Worm (Caenorhabditis elegans) whole organism, L3 larva: ENCODE data around the gene drap-1.

Experiments
- R02D3.7 ChIP-seq: fragments of 150-350 bp; optimal IDR thresholded peaks from 2 replicates; lab custom pipeline; 2014; ENCODE audit warnings: missing biosample characterization, missing genetic modification characterization
- ZK546.5 ChIP-seq: sonication (generic microtip); optimal IDR thresholded peaks from 2 replicates; lab custom pipeline; 2017; ENCODE audit warnings: missing biosample characterization, missing genetic modification characterization
- aly-2 ChIP-seq: fragments of 150-350 bp; optimal IDR thresholded peaks from 2 replicates; lab custom pipeline; 2014; ENCODE audit warnings: missing biosample characterization, missing genetic modification characterization
- ama-1 ChIP-seq: fragments of 150-350 bp; optimal IDR thresholded peaks from 2 replicates; lab custom pipeline; 2018
- ceh-16 ChIP-seq: sonication (generic microtip); optimal IDR thresholded peaks from 2 replicates; lab custom pipeline; 2017; ENCODE audit warnings: missing biosample characterization, missing genetic modification characterization
- ceh-28 ChIP-seq: fragments of 150-350 bp; optimal IDR thresholded peaks from 2 replicates; lab custom pipeline; 2014; ENCODE audit warnings: missing biosample characterization, missing genetic modification reagents, missing genetic modification characterization
- ceh-82 ChIP-seq: fragments of 150-350 bp; optimal IDR thresholded peaks from 2 replicates; lab custom pipeline; 2014; ENCODE audit warnings: missing biosample characterization, missing genetic modification characterization
- ceh-9 ChIP-seq: sonication (generic microtip); optimal IDR thresholded peaks from 2 replicates; lab custom pipeline; 2018; ENCODE audit warnings: missing biosample characterization, missing genetic modification characterization
- daf-12 ChIP-seq: fragments of 150-350 bp; optimal IDR thresholded peaks from 2 replicates; lab custom pipeline; 2014; ENCODE audit warnings: missing biosample characterization, missing genetic modification reagents, missing genetic modification characterization
- egl-27 ChIP-seq: sonication (generic microtip); optimal IDR thresholded peaks from 4 replicates; lab custom pipeline; 2017; ENCODE audit warnings: missing biosample characterization, missing genetic modification reagents, missing genetic modification characterization
- egl-5 ChIP-seq: fragments of 150-350 bp; optimal IDR thresholded peaks from 2 replicates; lab custom pipeline; 2017; ENCODE audit warnings: missing biosample characterization, missing genetic modification reagents, missing genetic modification characterization, inconsistent platforms
- elt-1 ChIP-seq: fragments of 150-350 bp; optimal IDR thresholded peaks from 2 replicates; lab custom pipeline; 2014; ENCODE audit warnings: missing biosample characterization, missing genetic modification characterization
- elt-2 ChIP-seq: sonication (generic microtip); optimal IDR thresholded peaks from 2 replicates; lab custom pipeline; 2016; ENCODE audit warnings: missing genetic modification reagents, mild to moderate bottlenecking, missing genetic modification characterization, missing compliant biosample characterization
- elt-3 ChIP-seq, 3 experiments: fragments of 150-350 bp in 1 of 3; sonication (generic microtip) in 2 of 3; optimal IDR thresholded peaks; 2 replicates in 2 of 3; 4 replicates in 1 of 3; lab custom pipeline; 2014 to 2017; ENCODE audit warnings: missing biosample characterization in 3 of 3, missing genetic modification characterization in 3 of 3
- eor-1 ChIP-seq, 2 experiments: fragments of 150-350 bp; optimal IDR thresholded peaks; 2 replicates each; lab custom pipeline; 2014 to 2018; ENCODE audit warnings: missing biosample characterization in 2 of 2, missing genetic modification characterization in 2 of 2
- fkh-10 ChIP-seq: sonication (generic microtip); optimal IDR thresholded peaks from 2 replicates; lab custom pipeline; 2017; ENCODE audit warnings: missing biosample characterization, missing genetic modification reagents, missing genetic modification characterization
- fkh-2 ChIP-seq: fragments of 150-350 bp; optimal IDR thresholded peaks from 2 replicates; lab custom pipeline; 2014; ENCODE audit warnings: missing biosample characterization, missing genetic modification reagents, missing genetic modification characterization
- fos-1 ChIP-seq: fragments of 150-350 bp; optimal IDR thresholded peaks from 2 replicates; lab custom pipeline; 2014; ENCODE audit warnings: missing biosample characterization, missing genetic modification characterization
- hmg-11 ChIP-seq: sonication (generic microtip); optimal IDR thresholded peaks from 2 replicates; lab custom pipeline; 2016; ENCODE audit warnings: missing genetic modification characterization, missing compliant biosample characterization
- jun-1 ChIP-seq: fragments of 150-350 bp; optimal IDR thresholded peaks from 2 replicates; lab custom pipeline; 2014; ENCODE audit warnings: missing biosample characterization, missing genetic modification reagents, missing genetic modification characterization
- lin-15B ChIP-seq: fragments of 150-350 bp; optimal IDR thresholded peaks from 2 replicates; lab custom pipeline; 2014; ENCODE audit warnings: missing biosample characterization, missing genetic modification characterization
- lin-39 ChIP-seq: fragments of 150-350 bp; optimal IDR thresholded peaks from 2 replicates; lab custom pipeline; 2018; ENCODE audit warnings: missing biosample characterization, missing genetic modification reagents, missing genetic modification characterization
- lsy-12 ChIP-seq: sonication (generic microtip); optimal IDR thresholded peaks from 2 replicates; lab custom pipeline; 2016; ENCODE audit warnings: mild to moderate bottlenecking, missing genetic modification characterization, missing compliant biosample characterization
- mdl-1 ChIP-seq: fragments of 150-350 bp; optimal IDR thresholded peaks from 2 replicates; lab custom pipeline; 2014; ENCODE audit warnings: missing biosample characterization, missing genetic modification characterization
- mml-1 ChIP-seq: fragments of 150-350 bp; sonication (generic microtip); optimal IDR thresholded peaks from 3 replicates; lab custom pipeline; 2014; ENCODE audit warnings: missing biosample characterization, missing genetic modification characterization
- nfya-1 ChIP-seq: sonication (generic microtip); optimal IDR thresholded peaks from 2 replicates; lab custom pipeline; 2017; ENCODE audit warnings: missing genetic modification characterization, mild to moderate bottlenecking, missing compliant biosample characterization, antibody characterized with exemption, moderate library complexity; ENCODE audit not compliant: insufficient read depth
- nhr-11 ChIP-seq: fragments of 150-350 bp; optimal IDR thresholded peaks from 2 replicates; lab custom pipeline; 2014; ENCODE audit warnings: missing biosample characterization, missing genetic modification characterization
- nhr-12 ChIP-seq: fragments of 150-350 bp; optimal IDR thresholded peaks from 2 replicates; lab custom pipeline; 2014; ENCODE audit warnings: missing biosample characterization, missing genetic modification characterization
- nhr-23 ChIP-seq: fragments of 150-350 bp; optimal IDR thresholded peaks from 2 replicates; lab custom pipeline; 2014; ENCODE audit warnings: missing biosample characterization, missing genetic modification reagents, missing genetic modification characterization
- nhr-237 ChIP-seq: fragments of 150-350 bp; optimal IDR thresholded peaks from 2 replicates; lab custom pipeline; 2014; ENCODE audit warnings: missing biosample characterization, missing genetic modification characterization
- nhr-25 ChIP-seq: sonication (generic microtip); optimal IDR thresholded peaks from 2 replicates; lab custom pipeline; 2017; ENCODE audit warnings: missing biosample characterization, missing genetic modification characterization
- nhr-28 ChIP-seq: fragments of 150-350 bp; optimal IDR thresholded peaks from 2 replicates; lab custom pipeline; 2014; ENCODE audit warnings: missing biosample characterization, missing genetic modification characterization
- nhr-43 ChIP-seq: sonication (generic microtip); optimal IDR thresholded peaks from 2 replicates; lab custom pipeline; 2016; ENCODE audit warnings: mild to moderate bottlenecking, missing genetic modification characterization, missing compliant biosample characterization; ENCODE audit not compliant: poor library complexity, severe bottlenecking
- nhr-67 ChIP-seq: fragments of 150-350 bp; optimal IDR thresholded peaks from 2 replicates; lab custom pipeline; 2014; ENCODE audit warnings: missing biosample characterization, missing genetic modification characterization
- nhr-76 ChIP-seq: fragments of 150-350 bp; sonication (generic microtip); optimal IDR thresholded peaks from 5 replicates; lab custom pipeline; 2014; ENCODE audit warnings: missing biosample characterization, missing genetic modification characterization
- nhr-77 ChIP-seq: fragments of 150-350 bp; optimal IDR thresholded peaks from 2 replicates; lab custom pipeline; 2014; ENCODE audit warnings: missing biosample characterization, missing genetic modification characterization
- pha-4 ChIP-seq: fragments of 150-350 bp; optimal IDR thresholded peaks from 2 replicates; lab custom pipeline; 2014; ENCODE audit warnings: missing biosample characterization, missing genetic modification reagents, missing genetic modification characterization
- pqm-1 ChIP-seq: fragments of 150-350 bp; optimal IDR thresholded peaks from 2 replicates; lab custom pipeline; 2017; ENCODE audit warnings: missing biosample characterization, missing genetic modification characterization, inconsistent platforms
- sea-2 ChIP-seq: fragments of 150-350 bp; sonication (generic microtip); optimal IDR thresholded peaks from 4 replicates; lab custom pipeline; 2014; ENCODE audit warnings: missing biosample characterization, missing genetic modification reagents, missing genetic modification characterization
- skn-1 ChIP-seq: fragments of 150-350 bp; optimal IDR thresholded peaks from 2 replicates; lab custom pipeline; 2014; ENCODE audit warnings: missing biosample characterization, missing genetic modification characterization
- snpc-4 ChIP-seq: fragments of 150-350 bp; optimal IDR thresholded peaks from 2 replicates; lab custom pipeline; 2014; ENCODE audit warnings: missing biosample characterization, missing genetic modification characterization
- tbx-2 ChIP-seq: sonication (generic microtip); optimal IDR thresholded peaks from 2 replicates; lab custom pipeline; 2016; ENCODE audit warnings: mild to moderate bottlenecking, missing genetic modification characterization, missing compliant biosample characterization
- unc-39 ChIP-seq: sonication (generic microtip); optimal IDR thresholded peaks from 4 replicates; lab custom pipeline; 2017; ENCODE audit warnings: missing biosample characterization, missing genetic modification characterization
- unc-62 ChIP-seq: fragments of 150-350 bp; sonication (generic microtip); optimal IDR thresholded peaks from 4 replicates; lab custom pipeline; 2014; ENCODE audit warnings: missing biosample characterization, missing genetic modification reagents, missing genetic modification characterization
- zag-1 ChIP-seq: fragments of 150-350 bp; optimal IDR thresholded peaks from 2 replicates; lab custom pipeline; 2014; ENCODE audit warnings: missing biosample characterization, missing genetic modification characterization
- ztf-11 ChIP-seq: fragments of 150-350 bp; optimal IDR thresholded peaks from 2 replicates; lab custom pipeline; 2014; ENCODE audit warnings: missing biosample characterization, missing genetic modification characterization
- ztf-4 ChIP-seq: fragments of 150-350 bp; optimal IDR thresholded peaks from 2 replicates; lab custom pipeline; 2014; ENCODE audit warnings: missing biosample characterization, missing genetic modification characterization

The drap-1 gene

DNA sequence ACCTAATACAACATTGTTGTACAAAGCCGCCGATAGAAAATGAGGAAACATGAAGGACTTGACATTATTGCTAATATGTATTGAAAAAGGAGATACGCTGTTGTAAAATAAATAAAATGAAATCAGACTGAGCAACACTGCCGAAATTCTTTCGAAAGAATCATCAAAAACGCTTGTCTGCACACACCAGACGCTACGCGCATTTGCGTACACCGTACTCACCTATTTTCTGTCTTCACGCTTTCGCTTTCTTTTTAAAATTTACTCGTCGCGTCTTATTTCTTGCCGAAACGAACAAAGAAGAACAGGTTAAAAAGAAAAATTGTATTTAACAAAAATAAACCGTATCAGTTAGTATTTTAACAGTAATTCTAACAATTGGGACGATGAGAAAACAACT, 39.2 kb upstream of the drap-1 start:
- TF ChIP-seq nhr-237 (no peak), ztf-11 (tag; lab: Kevin White, UChicago) (no peak), ztf-4 (tag; lab: Kevin White, UChicago) (no peak), elt-3 (tag; optimal IDR thresholded peaks at IDR 0.05; lab: Kevin White, UChicago) (no peak), nfya-1 (tag; lab: Kevin White, UChicago) (no peak), snpc-4 (peak; percentile 18), ZK546.5 (tag; lab: Kevin White, UChicago) (no peak), sea-2 (no peak), aly-2 (tag; lab: Kevin White, UChicago) (no peak), nhr-23 (tag; lab: Kevin White, UChicago) (peak; percentile 41), mdl-1 (no peak), nhr-43 (tag; lab: Kevin White, UChicago) (no peak), pqm-1 (no peak), ceh-82 (tag; lab: Kevin White, UChicago) (no peak), nhr-25 (tag; lab: Kevin White, UChicago) (peak; percentile 51), egl-27 (tag; lab: Kevin White, UChicago) (no peak), unc-39 (tag; lab: Kevin White, UChicago) (no peak), lin-39 (tag; lab: Kevin White, UChicago) (no peak), ceh-9 (tag; lab: Kevin White, UChicago) (no peak), egl-5 (no peak), tbx-2 (tag; lab: Kevin White, UChicago) (no peak), lin-15B (tag; lab: Kevin White, UChicago) (peak; percentile 41), skn-1 (tag; lab: Kevin White, UChicago) (peak; percentile 22), nhr-77 (tag; lab: Kevin White, UChicago) (no peak), mml-1 (tag; lab: Kevin White, UChicago) (no peak), ceh-16 (no peak), zag-1 (no peak), pha-4 (peak; percentile 57), jun-1 (no peak), hmg-11 (tag; lab: Kevin White, UChicago) (peak; percentile 72), ama-1 (lab: Kevin White, UChicago) (no peak), elt-2 (peak; percentile 11), fos-1 (no peak), eor-1 (tag; optimal IDR thresholded peaks at IDR 0.05; lab: Kevin White, UChicago) (no peak), fkh-10 (GFP tag; lab: Kevin White, UChicago) (no peak), lsy-12 (peak; percentile 15)

DNA sequence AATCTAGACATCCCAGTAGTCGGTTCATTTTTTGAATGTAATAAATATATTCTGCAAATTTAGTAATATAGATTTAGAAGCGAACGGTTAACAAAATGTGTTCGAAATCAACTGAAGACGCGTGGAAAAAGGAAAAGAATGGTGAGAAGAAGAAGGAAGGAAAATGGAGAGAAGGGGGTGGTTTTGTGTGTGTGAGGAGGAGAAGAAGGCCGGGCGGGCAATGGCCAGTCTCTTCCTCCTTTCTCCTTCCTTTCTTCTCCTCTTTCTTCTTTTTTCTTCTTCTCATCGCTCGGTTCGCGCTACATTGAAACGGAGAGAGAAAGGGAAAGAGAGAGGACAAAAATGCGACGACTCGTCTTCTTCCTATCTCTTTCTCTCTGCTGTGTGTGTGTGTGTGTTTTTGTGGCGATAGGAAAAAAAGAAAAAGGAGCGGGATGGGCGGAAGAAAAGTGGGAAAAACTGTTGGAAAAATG, 37.8 kb upstream of the drap-1 start, which contains the start of gene ztf-9:
Gene ztf-9, minus strand, starts transcription at position 51 of the 473 bp plus-strand sequence.
- no peak for TF ChIP-seq nhr-43 (tag; lab: Kevin White, UChicago)
- no peak for TF ChIP-seq elt-1
- TF ChIP-seq ceh-82 (tag; lab: Kevin White, UChicago): no peak
- no peak for TF ChIP-seq ztf-11 (tag; lab: Kevin White, UChicago)
- TF ChIP-seq ceh-9 (tag; lab: Kevin White, UChicago): no peak
- TF ChIP-seq nhr-11 (tag; lab: Kevin White, UChicago): no peak
- TF ChIP-seq aly-2 (tag; lab: Kevin White, UChicago): no peak
- TF ChIP-seq R02D3.7 (tag; lab: Kevin White, UChicago): no peak
- no peak for TF ChIP-seq nhr-28 (tag; lab: Kevin White, UChicago)
- peak; percentile 20 for TF ChIP-seq snpc-4
- TF ChIP-seq ceh-16: no peak
- no peak for TF ChIP-seq mml-1 (tag; lab: Kevin White, UChicago)
- no peak for TF ChIP-seq nhr-23 (tag; lab: Kevin White, UChicago)
- no peak for TF ChIP-seq daf-12 (tag; lab: Kevin White, UChicago)
- TF ChIP-seq egl-27 (tag; lab: Kevin White, UChicago): no peak
- no peak for TF ChIP-seq sea-2
- TF ChIP-seq lin-15B (tag; lab: Kevin White, UChicago): peak; percentile 38
- TF ChIP-seq zag-1: no peak
- TF ChIP-seq lsy-12: no peak
- no peak for TF ChIP-seq tbx-2 (tag; lab: Kevin White, UChicago)
- TF ChIP-seq ceh-28 (tag; lab: Kevin White, UChicago): no peak
- TF ChIP-seq eor-1 (tag; optimal IDR thresholded peaks at IDR 0.05; lab: Kevin White, UChicago): no peak
- TF ChIP-seq unc-39 (tag; lab: Kevin White, UChicago): no peak
- TF ChIP-seq unc-62 (GFP tag; lab: Kevin White, UChicago): no peak
- TF ChIP-seq fkh-10 (GFP tag; lab: Kevin White, UChicago): peak; percentile 17
- no peak for TF ChIP-seq nhr-237
- no peak for TF ChIP-seq pqm-1
- TF ChIP-seq jun-1: no peak
- no peak for TF ChIP-seq nhr-77 (tag; lab: Kevin White, UChicago)
- TF ChIP-seq nhr-76 (tag; lab: Kevin White, UChicago): no peak
- TF ChIP-seq nhr-12 (tag; lab: Kevin White, UChicago): no peak
- TF ChIP-seq skn-1 (tag; lab: Kevin White, UChicago): no peak
- peak; percentile 43 for TF ChIP-seq elt-2
- no peak for TF ChIP-seq ama-1 (lab: Kevin White, UChicago)
- TF ChIP-seq nfya-1 (tag; lab: Kevin White, UChicago): peak; percentile 84
- no peak for TF ChIP-seq ZK546.5 (tag; lab: Kevin White, UChicago)
- TF ChIP-seq lin-39 (tag; lab: Kevin White, UChicago): peak; percentile 59
- peak; percentile 12 for TF ChIP-seq egl-5
- peak; percentile 51 for TF ChIP-seq pha-4
- no peak for TF ChIP-seq ztf-4 (tag; lab: Kevin White, UChicago)
- no peak for TF ChIP-seq nhr-25 (tag; lab: Kevin White, UChicago)
- no peak for TF ChIP-seq nhr-67
- TF ChIP-seq hmg-11 (tag; lab: Kevin White, UChicago): peak; percentile 45
- TF ChIP-seq elt-3 (tag; optimal IDR thresholded peaks at IDR 0.05; lab: Kevin White, UChicago): no peak
- TF ChIP-seq fkh-2 (tag; lab: Kevin White, UChicago): no peak
- no peak for TF ChIP-seq mdl-1
- TF ChIP-seq fos-1: no peak
